Fruit fly (Drosophila melanogaster) whole organism, embryonic: ENCODE data around the gene mRpS30.

Experiments used
- Bgb ChIP-seq: fragments of 200-800 bp; sonication (Bioruptor generic); IDR thresholded peaks from 2 replicates; pipeline ENCODE4 v1.3.6; 2022; ENCODE audit warnings: missing biosample characterization, missing genetic modification characterization; ENCODE audit not compliant: partially characterized antibody
- CG10274 ChIP-seq: fragments of 200-800 bp; sonication (Bioruptor generic); optimal IDR thresholded peaks from 3 replicates; lab custom pipeline; 2017; ENCODE audit warnings: missing biosample characterization, mild to moderate bottlenecking, missing genetic modification characterization
- CG11504 ChIP-seq: fragments of 200-800 bp; sonication (Bioruptor generic); optimal IDR thresholded peaks from 3 replicates; lab custom pipeline; 2019; ENCODE audit warnings: missing biosample characterization, mild to moderate bottlenecking, missing genetic modification characterization, moderate library complexity
- CG15514 ChIP-seq: fragments of 200-800 bp; sonication (Bioruptor generic); optimal IDR thresholded peaks from 3 replicates; lab custom pipeline; 2017; ENCODE audit warnings: missing biosample characterization, missing genetic modification characterization, mild to moderate bottlenecking, moderate library complexity, missing genetic modification reagents
- CG1603 ChIP-seq: fragments of 200-800 bp; sonication (Bioruptor generic); optimal IDR thresholded peaks from 2 replicates; lab custom pipeline; 2019; ENCODE audit warnings: missing biosample characterization, mild to moderate bottlenecking, missing genetic modification characterization, moderate library complexity
- CG16813 ChIP-seq: fragments of 200-800 bp; sonication (Bioruptor generic); IDR thresholded peaks from 3 replicates; pipeline ENCODE4 v1.3.6; 2022; ENCODE audit warnings: missing biosample characterization, missing genetic modification characterization; ENCODE audit not compliant: partially characterized antibody
- CG17186 ChIP-seq: fragments of 200-800 bp; sonication (Bioruptor generic); optimal IDR thresholded peaks from 3 replicates; lab custom pipeline; 2017; ENCODE audit warnings: missing biosample characterization, missing genetic modification reagents, missing genetic modification characterization
- CG17361 ChIP-seq: fragments of 200-800 bp; sonication (Bioruptor generic); IDR thresholded peaks from 3 replicates; pipeline ENCODE4 v1.3.6; 2022; ENCODE audit warnings: missing biosample characterization, missing genetic modification characterization
- CG17612 ChIP-seq: fragments of 200-800 bp; sonication (Bioruptor generic); IDR thresholded peaks from 2 replicates; pipeline ENCODE4 v1.3.6; 2022; ENCODE audit warnings: missing biosample characterization, missing genetic modification characterization
- CG2116 ChIP-seq: fragments of 200-800 bp; sonication (Bioruptor generic); optimal IDR thresholded peaks from 3 replicates; lab custom pipeline; 2018; ENCODE audit warnings: missing biosample characterization, mild to moderate bottlenecking, missing genetic modification characterization
- CG2129 ChIP-seq: fragments of 200-800 bp; sonication (Bioruptor generic); IDR thresholded peaks from 2 replicates; pipeline ENCODE4 v1.3.6; 2022; ENCODE audit warnings: missing biosample characterization, missing genetic modification characterization; ENCODE audit not compliant: partially characterized antibody
- CG31224 ChIP-seq: fragments of 200-800 bp; sonication (Bioruptor generic); IDR thresholded peaks from 2 replicates; pipeline ENCODE4 v1.3.6; 2022; ENCODE audit warnings: missing biosample characterization, missing genetic modification characterization
- CG31441 ChIP-seq: fragments of 200-800 bp; sonication (Bioruptor generic); IDR thresholded peaks from 2 replicates; pipeline ENCODE4 v1.3.6; 2022; ENCODE audit warnings: missing biosample characterization, missing genetic modification characterization
- CG42726 ChIP-seq: fragments of 200-800 bp; sonication (Bioruptor generic); IDR thresholded peaks from 2 replicates; pipeline ENCODE4 v1.3.6; 2022; ENCODE audit warnings: missing biosample characterization, missing genetic modification characterization; ENCODE audit not compliant: partially characterized antibody
- CG4360 ChIP-seq: fragments of 200-800 bp; sonication (Bioruptor generic); IDR thresholded peaks from 2 replicates; pipeline ENCODE4 v1.3.6; 2022; ENCODE audit warnings: missing biosample characterization, missing genetic modification characterization
- CG4424 ChIP-seq: fragments of 200-800 bp; sonication (Bioruptor generic); optimal IDR thresholded peaks from 3 replicates; lab custom pipeline; 2016; ENCODE audit warnings: missing biosample characterization, missing genetic modification characterization
- CG6254 ChIP-seq: fragments of 200-800 bp; sonication (Bioruptor generic); optimal IDR thresholded peaks from 3 replicates; lab custom pipeline; 2017; ENCODE audit warnings: mild to moderate bottlenecking, missing biosample characterization, missing genetic modification reagents, missing genetic modification characterization
- Dek ChIP-seq: fragments of 200-800 bp; sonication (Bioruptor generic); optimal IDR thresholded peaks from 3 replicates; lab custom pipeline; 2019; ENCODE audit warnings: missing biosample characterization, mild to moderate bottlenecking, missing genetic modification characterization, moderate library complexity
- Dll ChIP-seq: fragments of 200-800 bp; sonication (Bioruptor generic); IDR thresholded peaks from 4 replicates; pipeline ENCODE4 v1.3.6; 2022; ENCODE audit warnings: missing biosample characterization, missing genetic modification characterization; ENCODE audit not compliant: partially characterized antibody
- Doc3 ChIP-seq: fragments of 200-800 bp; sonication (Bioruptor generic); IDR thresholded peaks from 3 replicates; pipeline ENCODE4 v1.3.6; 2022; ENCODE audit warnings: missing biosample characterization, missing genetic modification characterization; ENCODE audit not compliant: partially characterized antibody
- Dref ChIP-seq: fragments of 200-800 bp; sonication (Bioruptor generic); IDR thresholded peaks from 2 replicates; pipeline ENCODE4 v1.3.6; 2022; ENCODE audit warnings: missing biosample characterization, missing genetic modification characterization
- Drgx ChIP-seq: fragments of 200-800 bp; sonication (Bioruptor generic); IDR thresholded peaks from 2 replicates; pipeline ENCODE4 v1.3.6; 2022; ENCODE audit warnings: missing biosample characterization, missing genetic modification characterization
- Eip74EF ChIP-seq, 2 experiments: fragments of 200-800 bp in 1 of 2; fragments of >200 bp in 1 of 2; sonication (Bioruptor generic) in 1 of 2; optimal IDR thresholded peaks; 2 replicates each; lab custom pipeline; 2017 to 2019; ENCODE audit warnings: missing biosample characterization in 2 of 2, missing genetic modification characterization in 2 of 2, mild to moderate bottlenecking in 1 of 2, moderate library complexity in 1 of 2
- Hand ChIP-seq: fragments of 200-800 bp; sonication (Bioruptor generic); optimal IDR thresholded peaks from 2 replicates; lab custom pipeline; 2017; ENCODE audit warnings: mild to moderate bottlenecking, missing biosample characterization, missing genetic modification reagents, missing genetic modification characterization
- Hmx ChIP-seq: fragments of 200-800 bp; sonication (Bioruptor generic); optimal IDR thresholded peaks from 2 replicates; lab custom pipeline; 2016; ENCODE audit warnings: missing biosample characterization, missing genetic modification characterization
- Sin3A ChIP-seq: fragments of >200 bp; optimal IDR thresholded peaks from 2 replicates; lab custom pipeline; 2018
- ab ChIP-seq: fragments of 200-800 bp; sonication (Bioruptor generic); optimal IDR thresholded peaks from 2 replicates; lab custom pipeline; 2016; ENCODE audit warnings: missing biosample characterization, missing genetic modification characterization
- dan ChIP-seq: fragments of 200-800 bp; sonication (Bioruptor generic); IDR thresholded peaks from 2 replicates; pipeline ENCODE4 v1.3.6; 2022; ENCODE audit warnings: missing biosample characterization, missing genetic modification characterization
- en ChIP-seq: fragments of 200-800 bp; sonication (Bioruptor generic); optimal IDR thresholded peaks from 2 replicates; lab custom pipeline; 2016; ENCODE audit warnings: missing biosample characterization, missing genetic modification characterization
- gsb-n ChIP-seq: fragments of 200-800 bp; sonication (Bioruptor generic); optimal IDR thresholded peaks from 3 replicates; lab custom pipeline; 2018; ENCODE audit warnings: missing biosample characterization, mild to moderate bottlenecking, missing genetic modification characterization
- hb ChIP-seq: fragments of 200-800 bp; sonication (Bioruptor generic); IDR thresholded peaks from 3 replicates; pipeline ENCODE4 v1.3.6; 2022; ENCODE audit warnings: missing biosample characterization, missing genetic modification characterization; ENCODE audit not compliant: partially characterized antibody
- hth ChIP-seq: fragments of >200 bp; optimal IDR thresholded peaks from 2 replicates; lab custom pipeline; 2017; ENCODE audit warnings: inconsistent platforms
- inv ChIP-seq: fragments of 200-800 bp; sonication (Bioruptor generic); IDR thresholded peaks from 2 replicates; pipeline ENCODE4 v1.3.6; 2022; ENCODE audit warnings: missing biosample characterization, missing genetic modification characterization; ENCODE audit not compliant: partially characterized antibody
- ken ChIP-seq: fragments of 200-800 bp; sonication (Bioruptor generic); IDR thresholded peaks from 3 replicates; pipeline ENCODE4 v1.3.6; 2022; ENCODE audit warnings: missing biosample characterization, missing genetic modification characterization
- mam ChIP-seq: fragments of 200-800 bp; sonication (Bioruptor generic); optimal IDR thresholded peaks from 3 replicates; lab custom pipeline; 2016; ENCODE audit warnings: missing biosample characterization, missing genetic modification characterization
- pb ChIP-seq: fragments of 200-800 bp; sonication (Bioruptor generic); optimal IDR thresholded peaks from 3 replicates; lab custom pipeline; 2016; ENCODE audit warnings: missing biosample characterization, missing genetic modification characterization
- ro ChIP-seq: fragments of 200-800 bp; sonication (Bioruptor generic); IDR thresholded peaks from 2 replicates; pipeline ENCODE4 v1.3.6; 2022; ENCODE audit warnings: missing biosample characterization, missing genetic modification characterization
- row ChIP-seq: fragments of 200-800 bp; sonication (Bioruptor generic); IDR thresholded peaks from 3 replicates; pipeline ENCODE4 v1.3.6; 2022; ENCODE audit warnings: missing biosample characterization, missing genetic modification characterization
- schlank ChIP-seq: fragments of 200-800 bp; sonication (Bioruptor generic); optimal IDR thresholded peaks from 2 replicates; lab custom pipeline; 2018; ENCODE audit warnings: missing biosample characterization, mild to moderate bottlenecking, missing genetic modification characterization
- scrt ChIP-seq: fragments of 200-800 bp; sonication (Bioruptor generic); optimal IDR thresholded peaks from 2 replicates; lab custom pipeline; 2018; ENCODE audit warnings: missing biosample characterization, mild to moderate bottlenecking, missing genetic modification characterization, moderate library complexity
- seq ChIP-seq: fragments of 200-800 bp; sonication (Bioruptor generic); IDR thresholded peaks from 2 replicates; pipeline ENCODE4 v1.3.6; 2022; ENCODE audit warnings: missing biosample characterization, missing genetic modification characterization
- sna ChIP-seq: fragments of 200-800 bp; sonication (Bioruptor generic); IDR thresholded peaks from 2 replicates; pipeline ENCODE4 v1.3.6; 2022; ENCODE audit warnings: missing biosample characterization, missing genetic modification characterization; ENCODE audit not compliant: partially characterized antibody
- toy ChIP-seq: fragments of 200-800 bp; sonication (Bioruptor generic); IDR thresholded peaks from 2 replicates; pipeline ENCODE4 v1.3.6; 2022; ENCODE audit warnings: missing biosample characterization, missing genetic modification characterization
- unc-4 ChIP-seq: fragments of 200-800 bp; sonication (Bioruptor generic); IDR thresholded peaks from 2 replicates; pipeline ENCODE4 v1.3.6; 2022; ENCODE audit warnings: missing biosample characterization, missing genetic modification characterization; ENCODE audit not compliant: partially characterized antibody
- usp ChIP-seq: fragments of >200 bp; optimal IDR thresholded peaks from 2 replicates; lab custom pipeline; 2017; ENCODE audit warnings: missing biosample characterization, missing genetic modification characterization
- vfl ChIP-seq: fragments of 200-800 bp; sonication (Bioruptor generic); optimal IDR thresholded peaks from 2 replicates; lab custom pipeline; 2016; ENCODE audit warnings: missing biosample characterization, missing genetic modification characterization
- wdn ChIP-seq: fragments of 200-800 bp; sonication (Bioruptor generic); IDR thresholded peaks from 2 replicates; pipeline ENCODE4 v1.3.6; 2022; ENCODE audit warnings: missing biosample characterization, missing genetic modification characterization
- yki ChIP-seq: fragments of >200 bp; optimal IDR thresholded peaks from 3 replicates; lab custom pipeline; 2018
- zen2 ChIP-seq: fragments of 200-800 bp; sonication (Bioruptor generic); IDR thresholded peaks from 3 replicates; pipeline ENCODE4 v1.3.6; 2022; ENCODE audit warnings: missing biosample characterization, missing genetic modification characterization; ENCODE audit not compliant: partially characterized antibody

The mRpS30 gene

dm6 chrX:15760447-15761297, 25.2 kb upstream of the mRpS30 start, which contains the start of the genes Graf and mRpL3 (continued):
- TF ChIP-seq toy (GFP tag; lab: Robert Waterston, UW) (no peak), CG17612 (GFP tag; lab: Robert Waterston, UW) (no peak), hb (GFP tag; lab: Robert Waterston, UW) (peak; percentile 93), ken (GFP tag; lab: Robert Waterston, UW) (no peak), CG10274 (GFP tag; lab: Kevin White, UChicago) (no peak), hth (no peak), row (GFP tag; lab: Robert Waterston, UW) (peak; percentile 57), inv (GFP tag; lab: Robert Waterston, UW) (peak; percentile 88), zen2 (GFP tag; lab: Robert Waterston, UW) (peak; percentile 88), Sin3A (lab: Kevin White, UChicago) (peak; percentile 48), CG31441 (no peak), CG1603 (peak; percentile 33), Hand (GFP tag; lab: Kevin White, UChicago) (no peak), dan (no peak), usp (no peak), CG15514 (peak; percentile 19), wdn (GFP tag; lab: Robert Waterston, UW) (no peak), gsb-n (tag; lab: Kevin White, UChicago) (no peak), seq (GFP tag; lab: Robert Waterston, UW) (no peak), CG6254 (GFP tag; lab: Kevin White, UChicago) (no peak), CG2129 (GFP tag; lab: Robert Waterston, UW) (peak; percentile 81), schlank (no peak), ro (GFP tag; lab: Robert Waterston, UW) (no peak), vfl (GFP tag; lab: Kevin White, UChicago) (no peak), CG11504 (tag; lab: Kevin White, UChicago) (no peak), CG17361 (GFP tag; lab: Robert Waterston, UW) (no peak; the same call in 2 of the 3 replicates), mam (no peak), Hmx (GFP tag; lab: Kevin White, UChicago) (no peak), pb (GFP tag; lab: Kevin White, UChicago) (no peak), CG4360 (GFP tag; lab: Robert Waterston, UW) (no peak), Doc3 (GFP tag; lab: Robert Waterston, UW) (peak; percentile 80), yki (lab: Kevin White, UChicago) (no peak), Dref (peak; percentile 93), Bgb (GFP tag; lab: Robert Waterston, UW) (peak; percentile 93), CG42726 (GFP tag; lab: Robert Waterston, UW) (peak; percentile 88), unc-4 (GFP tag; lab: Robert Waterston, UW) (peak; percentile 80), scrt (GFP tag; lab: Kevin White, UChicago) (peak; percentile 61), en (GFP tag; lab: Kevin White, UChicago) (no peak), CG16813 (GFP tag; lab: Robert Waterston, UW) (peak; percentile 92), CG4424 (GFP tag; lab: Kevin White, UChicago) (peak; percentile 12), CG17186 (GFP tag; lab: Kevin White, UChicago) (peak; percentile 99), Dll (GFP tag; lab: Robert Waterston, UW) (peak; percentile 85; the same call in 3 of the 4 replicates), Dek (tag; lab: Kevin White, UChicago) (no peak), CG2116 (GFP tag; lab: Kevin White, UChicago) (peak; percentile 47), CG31224 (GFP tag; lab: Robert Waterston, UW) (no peak), Drgx (GFP tag; lab: Robert Waterston, UW) (no peak), sna (GFP tag; lab: Robert Waterston, UW) (peak; percentile 83), Eip74EF (GFP tag; optimal IDR thresholded peaks at IDR 0.05; lab: Kevin White, UChicago) (no peak), ab (GFP tag; lab: Kevin White, UChicago) (no peak)
